Fruit fly (Drosophila melanogaster): ENCODE data around the gene Daao2.

dm6 chr2L:6837829-6838228 lies 35.0 kb downstream of the Daao2 start:
- no peak for TF ChIP-seq gl (tag; optimal IDR thresholded peaks at IDR 0.05)
- no peak for TF ChIP-seq D1 (tag; optimal IDR thresholded peaks at IDR 0.05)
- TF ChIP-seq CG12605 (GFP tag; IDR thresholded peaks at IDR 0.05) = no peak
- no peak for TF ChIP-seq rn (GFP tag; IDR thresholded peaks at IDR 0.05)

Data from whole organism, pupa.